Fruit fly (Drosophila melanogaster) Kc167 (cell line): ENCODE data around the gene bin.

Source experiments
- Myc ChIP-seq: fragments of >200 bp; optimal IDR thresholded peaks from 2 replicates; lab custom pipeline; 2017; ENCODE audit warnings: missing external identifiers
- Sin3A ChIP-seq: fragments of >200 bp; optimal IDR thresholded peaks from 2 replicates; lab custom pipeline; 2018; ENCODE audit warnings: missing external identifiers
- h ChIP-seq: fragments of >200 bp; optimal IDR thresholded peaks from 3 replicates; lab custom pipeline; 2018; ENCODE audit warnings: missing external identifiers
- psq ChIP-seq: fragments of >200 bp; optimal IDR thresholded peaks from 2 replicates; lab custom pipeline; 2017; ENCODE audit warnings: missing external identifiers

DNA sequence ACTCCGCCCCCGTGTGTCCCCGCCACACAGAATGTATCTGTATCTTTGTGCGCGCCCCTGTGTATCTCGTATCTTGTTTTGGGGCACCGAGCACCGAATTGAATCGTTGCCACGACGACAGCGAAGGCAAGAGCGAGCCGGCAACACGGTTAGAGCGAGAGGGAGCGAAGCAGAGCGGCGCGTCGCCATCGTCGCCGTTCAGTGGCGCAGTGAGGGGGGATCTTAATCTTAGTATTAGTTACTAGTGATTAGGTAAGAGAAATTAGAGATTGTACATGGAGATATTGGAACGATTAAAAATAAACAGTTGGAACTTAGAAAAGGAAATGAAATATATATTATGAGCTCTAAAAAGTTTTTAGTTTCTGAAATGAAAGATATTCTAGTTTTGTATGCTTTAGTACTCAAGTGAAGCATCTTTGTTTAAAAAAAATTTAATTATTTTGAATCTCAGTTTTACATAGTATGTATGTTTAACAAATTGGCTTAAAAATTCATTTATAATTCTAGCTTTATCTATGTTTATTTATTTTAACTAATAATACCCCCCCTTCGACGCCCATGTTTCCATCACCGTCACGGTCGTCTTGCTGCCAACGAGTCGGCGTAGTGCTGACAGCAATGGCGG, 1.4 kb upstream of the bin start:
- TF ChIP-seq psq (lab: Kevin White, UChicago) = no peak
- TF ChIP-seq h (lab: Kevin White, UChicago) = no peak
- TF ChIP-seq Myc (lab: Kevin White, UChicago) = no peak
- no peak for TF ChIP-seq Sin3A (lab: Kevin White, UChicago)
